Fruit fly (Drosophila melanogaster) whole organism, embryonic: Measurements from ENCODE around the gene mthl9.
A peak's percentile ranks its signal among the peaks of the same experiment; 100 is the strongest.

Experiments
- Antp ChIP-seq: fragments of 200-800 bp; sonication (Bioruptor generic); optimal IDR thresholded peaks from 3 replicates; lab custom pipeline; 2016; ENCODE audit warnings: missing biosample characterization, missing genetic modification characterization
- Bgb ChIP-seq: fragments of 200-800 bp; sonication (Bioruptor generic); IDR thresholded peaks from 2 replicates; pipeline ENCODE4 v1.3.6; 2022; ENCODE audit warnings: missing biosample characterization, missing genetic modification characterization; ENCODE audit not compliant: partially characterized antibody
- C15 ChIP-seq: fragments of 200-800 bp; sonication (Bioruptor generic); IDR thresholded peaks from 3 replicates; pipeline ENCODE4 v1.3.6; 2022; ENCODE audit warnings: missing biosample characterization, missing genetic modification characterization
- CG10209 ChIP-seq: fragments of 200-800 bp; sonication (Bioruptor generic); optimal IDR thresholded peaks from 3 replicates; lab custom pipeline; 2017; ENCODE audit warnings: missing biosample characterization, mild to moderate bottlenecking, missing genetic modification characterization, missing genetic modification reagents
- CG11504 ChIP-seq: fragments of 200-800 bp; sonication (Bioruptor generic); optimal IDR thresholded peaks from 3 replicates; lab custom pipeline; 2019; ENCODE audit warnings: missing biosample characterization, mild to moderate bottlenecking, missing genetic modification characterization, moderate library complexity
- CG11560 ChIP-seq: fragments of 200-800 bp; sonication (Bioruptor generic); IDR thresholded peaks from 3 replicates; pipeline ENCODE4 v1.3.6; 2022; ENCODE audit warnings: missing biosample characterization, missing genetic modification characterization
- CG12071 ChIP-seq: fragments of 200-800 bp; sonication (Bioruptor generic); optimal IDR thresholded peaks from 3 replicates; lab custom pipeline; 2018; ENCODE audit warnings: missing biosample characterization, mild to moderate bottlenecking, missing genetic modification characterization
- CG12104 ChIP-seq: fragments of 200-800 bp; sonication (Bioruptor generic); optimal IDR thresholded peaks from 3 replicates; lab custom pipeline; 2016; ENCODE audit warnings: missing biosample characterization, missing genetic modification characterization
- CG15011 ChIP-seq: fragments of 200-800 bp; sonication (Bioruptor generic); optimal IDR thresholded peaks from 3 replicates; lab custom pipeline; 2018; ENCODE audit warnings: missing biosample characterization, mild to moderate bottlenecking, missing genetic modification characterization
- CG17568 ChIP-seq: fragments of 200-800 bp; sonication (Bioruptor generic); optimal IDR thresholded peaks from 2 replicates; lab custom pipeline; 2018; ENCODE audit warnings: missing biosample characterization, mild to moderate bottlenecking, missing genetic modification characterization, moderate library complexity
- CG17612 ChIP-seq: fragments of 200-800 bp; sonication (Bioruptor generic); IDR thresholded peaks from 2 replicates; pipeline ENCODE4 v1.3.6; 2022; ENCODE audit warnings: missing biosample characterization, missing genetic modification characterization
- CG1832 ChIP-seq: fragments of 200-800 bp; sonication (Bioruptor generic); optimal IDR thresholded peaks from 2 replicates; lab custom pipeline; 2017; ENCODE audit warnings: missing biosample characterization, mild to moderate bottlenecking, missing genetic modification characterization, inconsistent platforms
- CG2875 ChIP-seq: fragments of 200-800 bp; sonication (Bioruptor generic); optimal IDR thresholded peaks from 2 replicates; lab custom pipeline; 2017; ENCODE audit warnings: missing biosample characterization, mild to moderate bottlenecking, missing genetic modification characterization, missing genetic modification reagents
- CG3281 ChIP-seq: fragments of 200-800 bp; sonication (Bioruptor generic); optimal IDR thresholded peaks from 3 replicates; lab custom pipeline; 2017; ENCODE audit warnings: missing biosample characterization, mild to moderate bottlenecking, missing genetic modification characterization
- CG3838 ChIP-seq: fragments of 200-800 bp; sonication (Bioruptor generic); optimal IDR thresholded peaks from 3 replicates; lab custom pipeline; 2016; ENCODE audit warnings: missing biosample characterization, missing genetic modification characterization
- CG43689 ChIP-seq: fragments of 200-800 bp; sonication (Bioruptor generic); IDR thresholded peaks from 2 replicates; pipeline ENCODE4 v1.3.6; 2022; ENCODE audit warnings: missing biosample characterization, missing genetic modification characterization
- CG4404 ChIP-seq: fragments of 200-800 bp; sonication (Bioruptor generic); IDR thresholded peaks from 2 replicates; pipeline ENCODE4 v1.3.6; 2022; ENCODE audit warnings: missing biosample characterization, missing genetic modification characterization
- CG4424 ChIP-seq: fragments of 200-800 bp; sonication (Bioruptor generic); optimal IDR thresholded peaks from 3 replicates; lab custom pipeline; 2016; ENCODE audit warnings: missing biosample characterization, missing genetic modification characterization
- CG6254 ChIP-seq: fragments of 200-800 bp; sonication (Bioruptor generic); optimal IDR thresholded peaks from 3 replicates; lab custom pipeline; 2017; ENCODE audit warnings: mild to moderate bottlenecking, missing biosample characterization, missing genetic modification reagents, missing genetic modification characterization
- CG6272 ChIP-seq: fragments of 200-800 bp; sonication (Bioruptor generic); IDR thresholded peaks from 2 replicates; pipeline ENCODE4 v1.3.6; 2022; ENCODE audit warnings: missing biosample characterization, missing genetic modification characterization
- CG6854 ChIP-seq: fragments of 200-800 bp; sonication (Bioruptor generic); optimal IDR thresholded peaks from 3 replicates; lab custom pipeline; 2017; ENCODE audit warnings: missing biosample characterization, mild to moderate bottlenecking, missing genetic modification characterization
- CG8281 ChIP-seq: fragments of 200-800 bp; sonication (Bioruptor generic); optimal IDR thresholded peaks from 2 replicates; lab custom pipeline; 2018; ENCODE audit warnings: missing biosample characterization, mild to moderate bottlenecking, missing genetic modification characterization, moderate library complexity
- CG8359 ChIP-seq: fragments of 200-800 bp; sonication (Bioruptor generic); optimal IDR thresholded peaks from 2 replicates; lab custom pipeline; 2017; ENCODE audit warnings: missing biosample characterization, mild to moderate bottlenecking, missing genetic modification characterization, borderline replicate concordance
- CG9609 ChIP-seq: fragments of 200-800 bp; sonication (Bioruptor generic); optimal IDR thresholded peaks from 3 replicates; lab custom pipeline; 2016; ENCODE audit warnings: missing biosample characterization, missing genetic modification characterization
- CG9797 ChIP-seq: fragments of 200-800 bp; sonication (Bioruptor generic); optimal IDR thresholded peaks from 3 replicates; lab custom pipeline; 2018; ENCODE audit warnings: missing biosample characterization, mild to moderate bottlenecking, missing genetic modification characterization
- D19A ChIP-seq: fragments of 200-800 bp; optimal IDR thresholded peaks from 3 replicates; lab custom pipeline; 2019; ENCODE audit warnings: missing biosample characterization, mild to moderate bottlenecking, missing genetic modification characterization, moderate library complexity
- Dek ChIP-seq: fragments of 200-800 bp; sonication (Bioruptor generic); optimal IDR thresholded peaks from 3 replicates; lab custom pipeline; 2019; ENCODE audit warnings: missing biosample characterization, mild to moderate bottlenecking, missing genetic modification characterization, moderate library complexity
- Dip3 ChIP-seq: fragments of 200-800 bp; sonication (Bioruptor generic); optimal IDR thresholded peaks from 3 replicates; lab custom pipeline; 2016; ENCODE audit warnings: missing biosample characterization, missing genetic modification characterization
- Dp ChIP-seq: fragments of 200-800 bp; sonication (Bioruptor generic); optimal IDR thresholded peaks from 2 replicates; lab custom pipeline; 2018; ENCODE audit warnings: missing biosample characterization, mild to moderate bottlenecking, missing genetic modification characterization, moderate library complexity
- E2f2 ChIP-seq: fragments of 200-800 bp; sonication (Bioruptor generic); IDR thresholded peaks from 2 replicates; pipeline ENCODE4 v1.3.6; 2022; ENCODE audit warnings: missing biosample characterization, missing genetic modification characterization
- GATAe ChIP-seq: fragments of 200-800 bp; sonication (Bioruptor generic); conservative IDR thresholded peaks from 2 replicates; pipeline ENCODE4 v1.3.6; 2022; ENCODE audit warnings: missing biosample characterization, missing genetic modification characterization
- HLH54F ChIP-seq: fragments of 200-800 bp; sonication (Bioruptor generic); optimal IDR thresholded peaks from 3 replicates; lab custom pipeline; 2016; ENCODE audit warnings: missing biosample characterization, missing genetic modification characterization
- Hand ChIP-seq: fragments of 200-800 bp; sonication (Bioruptor generic); optimal IDR thresholded peaks from 2 replicates; lab custom pipeline; 2017; ENCODE audit warnings: mild to moderate bottlenecking, missing biosample characterization, missing genetic modification reagents, missing genetic modification characterization
- MBD-R2 ChIP-seq: fragments of 200-800 bp; sonication (Bioruptor generic); IDR thresholded peaks from 2 replicates; pipeline ENCODE4 v1.3.6; 2022; ENCODE audit warnings: missing biosample characterization, missing genetic modification characterization
- Neu2 ChIP-seq: fragments of 200-800 bp; sonication (Bioruptor generic); optimal IDR thresholded peaks from 3 replicates; lab custom pipeline; 2016; ENCODE audit warnings: missing biosample characterization, missing genetic modification characterization, borderline replicate concordance
- Poxn ChIP-seq: fragments of 200-800 bp; sonication (Bioruptor generic); IDR thresholded peaks from 2 replicates; pipeline ENCODE4 v1.3.6; 2022; ENCODE audit warnings: missing biosample characterization, missing genetic modification characterization
- ham ChIP-seq: fragments of 200-800 bp; sonication (Bioruptor generic); IDR thresholded peaks from 2 replicates; pipeline ENCODE4 v1.3.6; 2022; ENCODE audit warnings: missing biosample characterization, missing genetic modification characterization
- jing ChIP-seq: fragments of 200-800 bp; sonication (Bioruptor generic); optimal IDR thresholded peaks from 2 replicates; lab custom pipeline; 2018; ENCODE audit warnings: missing biosample characterization, mild to moderate bottlenecking, missing genetic modification characterization
- knrl ChIP-seq: fragments of 200-800 bp; sonication (Bioruptor generic); IDR thresholded peaks from 3 replicates; pipeline ENCODE4 v1.3.6; 2022; ENCODE audit warnings: missing biosample characterization, missing genetic modification characterization; ENCODE audit not compliant: partially characterized antibody
- lov ChIP-seq, 2 experiments: fragments of 200-800 bp in 1 of 2; fragments of >200 bp in 1 of 2; sonication (Bioruptor generic) in 1 of 2; IDR thresholded peaks in 1 of 2; optimal IDR thresholded peaks in 1 of 2; 2 replicates in 1 of 2; 3 replicates in 1 of 2; pipeline versions ENCODE4 v1.3.6 to Lab custom; 2017 to 2022; ENCODE audit warnings: missing biosample characterization in 1 of 2, missing genetic modification characterization in 1 of 2
- peb ChIP-seq: fragments of 200-800 bp; sonication (Bioruptor generic); IDR thresholded peaks from 2 replicates; pipeline ENCODE4 v1.3.6; 2022; ENCODE audit warnings: missing biosample characterization, missing genetic modification characterization
- phol ChIP-seq: fragments of 200-800 bp; sonication (Bioruptor generic); optimal IDR thresholded peaks from 3 replicates; lab custom pipeline; 2018; ENCODE audit warnings: missing biosample characterization, mild to moderate bottlenecking, missing genetic modification characterization, moderate library complexity
- pros ChIP-seq: fragments of 200-800 bp; sonication (Bioruptor generic); optimal IDR thresholded peaks from 3 replicates; lab custom pipeline; 2019; ENCODE audit warnings: missing biosample characterization, mild to moderate bottlenecking, missing genetic modification characterization, moderate library complexity
- sna ChIP-seq: fragments of 200-800 bp; sonication (Bioruptor generic); IDR thresholded peaks from 2 replicates; pipeline ENCODE4 v1.3.6; 2022; ENCODE audit warnings: missing biosample characterization, missing genetic modification characterization; ENCODE audit not compliant: partially characterized antibody
- tin ChIP-seq: fragments of 200-800 bp; sonication (Bioruptor generic); optimal IDR thresholded peaks from 3 replicates; lab custom pipeline; 2016; ENCODE audit warnings: missing biosample characterization, missing genetic modification characterization
- tll ChIP-seq, 2 experiments: fragments of 200-800 bp in 1 of 2; fragments of >200 bp in 1 of 2; sonication (Bioruptor generic) in 1 of 2; optimal IDR thresholded peaks; 2 replicates each; lab custom pipeline; 2017 to 2019; ENCODE audit warnings: missing biosample characterization in 2 of 2, missing genetic modification characterization in 2 of 2, mild to moderate bottlenecking in 1 of 2, moderate library complexity in 1 of 2
- zfh1 ChIP-seq: fragments of 200-800 bp; sonication (Bioruptor generic); IDR thresholded peaks from 3 replicates; pipeline ENCODE4 v1.3.6; 2022; ENCODE audit warnings: missing biosample characterization, missing genetic modification characterization

mthl9 gene

dm6 chr3L:346656-347640 is 14.8 kb upstream of the mthl9 start, which contains the start of gene mth (continued):
- TF ChIP-seq CG6272 (GFP tag; lab: Robert Waterston, UW): peak; percentile 52; the same call in 1 of the 2 replicates
- no peak for TF ChIP-seq CG4404 (GFP tag; lab: Robert Waterston, UW)
- TF ChIP-seq CG11504 (tag; lab: Kevin White, UChicago): peak; percentile 57
- peak; percentile 48 for TF ChIP-seq CG12104 (GFP tag; lab: Kevin White, UChicago)
- peak; percentile 87 for TF ChIP-seq Neu2
- no peak for TF ChIP-seq Hand (GFP tag; lab: Kevin White, UChicago)
- no peak for TF ChIP-seq Poxn (GFP tag; lab: Robert Waterston, UW)
- no peak for TF ChIP-seq lov (optimal IDR thresholded peaks at IDR 0.05; lab: Kevin White, UChicago)
- no peak for TF ChIP-seq lov (GFP tag; IDR thresholded peaks at IDR 0.05; lab: Robert Waterston, UW)
- TF ChIP-seq CG6854 (GFP tag; lab: Kevin White, UChicago): no peak
- no peak for TF ChIP-seq pros
- peak; percentile 33 for TF ChIP-seq Dp (GFP tag; lab: Kevin White, UChicago)
- TF ChIP-seq phol (tag; lab: Kevin White, UChicago): peak; percentile 77
- TF ChIP-seq zfh1: 0 out of 3 replicates have a peak, but pooled peaks have one; percentile 34
- TF ChIP-seq knrl (GFP tag; lab: Robert Waterston, UW): peak; percentile 100
- no peak for TF ChIP-seq jing
- TF ChIP-seq CG2875 (GFP tag; lab: Kevin White, UChicago): no peak
- peak; percentile 26 for TF ChIP-seq CG8281 (tag; lab: Kevin White, UChicago)
- TF ChIP-seq Dip3: peak; percentile 57
- peak; percentile 26 for TF ChIP-seq CG3281
- no peak for TF ChIP-seq CG1832
- peak; percentile 1 for TF ChIP-seq D19A (tag; lab: Kevin White, UChicago)
- TF ChIP-seq CG6254 (GFP tag; lab: Kevin White, UChicago): no peak
- peak; percentile 24 for TF ChIP-seq Dek
- TF ChIP-seq tll (GFP tag; optimal IDR thresholded peaks at IDR 0.05; lab: Kevin White, UChicago): peak in 1 of 2 experiments; percentile 90
- no peak for TF ChIP-seq CG10209 (GFP tag; lab: Kevin White, UChicago)
- peak; percentile 94 for TF ChIP-seq Bgb (GFP tag; lab: Robert Waterston, UW)
- peak; percentile 28 for TF ChIP-seq Antp (GFP tag; lab: Kevin White, UChicago)
- no peak for TF ChIP-seq CG12071 (GFP tag; lab: Kevin White, UChicago)
- TF ChIP-seq C15 (GFP tag; lab: Robert Waterston, UW): no peak
- no peak for TF ChIP-seq CG17612
- 0 out of 2 replicates have a peak, but pooled peaks have one; percentile 27 for TF ChIP-seq E2f2 (GFP tag; lab: Robert Waterston, UW)
- peak; percentile 38 for TF ChIP-seq CG4424 (GFP tag; lab: Kevin White, UChicago)
- no peak for TF ChIP-seq GATAe (GFP tag; lab: Robert Waterston, UW)
- TF ChIP-seq CG9609 (GFP tag; lab: Kevin White, UChicago): peak; percentile 60
- peak; percentile 16 for TF ChIP-seq CG15011 (GFP tag; lab: Kevin White, UChicago)
- TF ChIP-seq tin (GFP tag; lab: Kevin White, UChicago): peak; percentile 21
- TF ChIP-seq CG9797: peak; percentile 54
- TF ChIP-seq sna (GFP tag; lab: Robert Waterston, UW): peak; percentile 100
- TF ChIP-seq CG8359 (GFP tag; lab: Kevin White, UChicago): no peak
- peak; percentile 74; the same call in 1 of the 3 replicates for TF ChIP-seq CG11560
- no peak for TF ChIP-seq CG43689 (GFP tag; lab: Robert Waterston, UW)
- TF ChIP-seq CG3838 (GFP tag; lab: Kevin White, UChicago): no peak
- peak; percentile 32 for TF ChIP-seq HLH54F (GFP tag; lab: Kevin White, UChicago)
- TF ChIP-seq MBD-R2 (GFP tag; lab: Robert Waterston, UW): peak; percentile 43
- no peak for TF ChIP-seq ham
- TF ChIP-seq peb (GFP tag; lab: Robert Waterston, UW): no peak
- TF ChIP-seq CG17568: no peak
